ENCODE assay signal across 1 fruit fly cellular context in genomic region chr2L:17449608-17450504, dm6.
TF ChIP-seq lines count a peak whose summit lies in the region.

TSS of gene dl (minus strand) at chr2L:17450364.

TF ChIP-seq in whole organism, embryonic, 481 proteins besides CTCF, POLR2A, EP300 and RAD21 (continued from another document and continues in another):
- TF ChIP-seq gsb (GFP tag; IDR thresholded peaks at IDR 0.05; lab: Robert Waterston, UW), result no peak
- TF ChIP-seq CG34224 (GFP tag; IDR thresholded peaks at IDR 0.05; lab: Robert Waterston, UW; ENCODE audit: partially characterized antibody), result peak; percentile 33; the same call in 1 of the 3 replicates
- peak; percentile 58 for TF ChIP-seq Blimp-1 (GFP tag; optimal IDR thresholded peaks at IDR 0.05; lab: Kevin White, UChicago)
- no peak for TF ChIP-seq Spps (tag; optimal IDR thresholded peaks at IDR 0.05; lab: Kevin White, UChicago)
- TF ChIP-seq ERR (GFP tag; optimal IDR thresholded peaks at IDR 0.05; lab: Kevin White, UChicago), result peak; percentile 1
- TF ChIP-seq CG8478 (optimal IDR thresholded peaks at IDR 0.05; lab: Kevin White, UChicago), result no peak
- TF ChIP-seq CG12236 (GFP tag; optimal IDR thresholded peaks at IDR 0.05; lab: Kevin White, UChicago), result no peak
- no peak for TF ChIP-seq CG3847 (GFP tag; IDR thresholded peaks at IDR 0.05; lab: Robert Waterston, UW)
- no peak; the same call in 1 of the 2 replicates for TF ChIP-seq amos (GFP tag; IDR thresholded peaks at IDR 0.05; lab: Robert Waterston, UW; ENCODE audit: partially characterized antibody)
- TF ChIP-seq CG32772 (GFP tag; IDR thresholded peaks at IDR 0.05; lab: Robert Waterston, UW), result no peak
- TF ChIP-seq Sry-δ (GFP tag; optimal IDR thresholded peaks at IDR 0.05; lab: Kevin White, UChicago), result no peak
- TF ChIP-seq CG2712 (tag; optimal IDR thresholded peaks at IDR 0.05; lab: Kevin White, UChicago), result no peak
- TF ChIP-seq C15 (GFP tag; IDR thresholded peaks at IDR 0.05; lab: Robert Waterston, UW), result no peak
- TF ChIP-seq CG13123 (GFP tag; optimal IDR thresholded peaks at IDR 0.05; lab: Kevin White, UChicago), result no peak
- no peak for TF ChIP-seq Hr51 (GFP tag; optimal IDR thresholded peaks at IDR 0.05; lab: Kevin White, UChicago)
- no peak for TF ChIP-seq CG17802 (tag; optimal IDR thresholded peaks at IDR 0.05; lab: Kevin White, UChicago)
- TF ChIP-seq Camta (GFP tag; optimal IDR thresholded peaks at IDR 0.05; lab: Kevin White, UChicago), result no peak
- no peak for TF ChIP-seq da (GFP tag; optimal IDR thresholded peaks at IDR 0.05; lab: Kevin White, UChicago)
- no peak for TF ChIP-seq bcd (GFP tag; optimal IDR thresholded peaks at IDR 0.05; lab: Kevin White, UChicago)
- TF ChIP-seq vfl (GFP tag; optimal IDR thresholded peaks at IDR 0.05; lab: Kevin White, UChicago), result no peak
- TF ChIP-seq CG1024 (GFP tag; IDR thresholded peaks at IDR 0.05; lab: Robert Waterston, UW), result no peak
- no peak for TF ChIP-seq vvl (GFP tag; IDR thresholded peaks at IDR 0.05; lab: Robert Waterston, UW)
- no peak for TF ChIP-seq PHDP (tag; optimal IDR thresholded peaks at IDR 0.05; lab: Kevin White, UChicago)
- no peak for TF ChIP-seq sisA (GFP tag; IDR thresholded peaks at IDR 0.05; lab: Robert Waterston, UW)
- TF ChIP-seq sna (GFP tag; IDR thresholded peaks at IDR 0.05; lab: Robert Waterston, UW; ENCODE audit: partially characterized antibody), result no peak
- TF ChIP-seq Poxn (GFP tag; IDR thresholded peaks at IDR 0.05; lab: Robert Waterston, UW), result no peak
- TF ChIP-seq CG18619 (GFP tag; optimal IDR thresholded peaks at IDR 0.05; lab: Kevin White, UChicago), result no peak
- no peak for TF ChIP-seq CG10267 (tag; optimal IDR thresholded peaks at IDR 0.05; lab: Kevin White, UChicago)
- no peak for TF ChIP-seq CG16779 (GFP tag; IDR thresholded peaks at IDR 0.05; lab: Robert Waterston, UW)
- no peak for TF ChIP-seq inv (GFP tag; IDR thresholded peaks at IDR 0.05; lab: Robert Waterston, UW; ENCODE audit: partially characterized antibody)
- TF ChIP-seq sob (GFP tag; IDR thresholded peaks at IDR 0.05; lab: Robert Waterston, UW), result no peak
- no peak for TF ChIP-seq vnd (GFP tag; IDR thresholded peaks at IDR 0.05; lab: Robert Waterston, UW; ENCODE audit: partially characterized antibody)
- peak; percentile 28 for TF ChIP-seq slbo (GFP tag; IDR thresholded peaks at IDR 0.05; lab: Robert Waterston, UW)
- TF ChIP-seq Neu2 (GFP tag; optimal IDR thresholded peaks at IDR 0.05; lab: Kevin White, UChicago; ENCODE audit: borderline replicate concordance), result no peak
- TF ChIP-seq Dip3 (GFP tag; optimal IDR thresholded peaks at IDR 0.05; lab: Kevin White, UChicago), result no peak
- TF ChIP-seq dan (GFP tag; IDR thresholded peaks at IDR 0.05; lab: Robert Waterston, UW), result no peak
- no peak for TF ChIP-seq CG7928 (GFP tag; optimal IDR thresholded peaks at IDR 0.05; lab: Kevin White, UChicago)
- no peak for TF ChIP-seq CG31441 (GFP tag; IDR thresholded peaks at IDR 0.05; lab: Robert Waterston, UW)
- TF ChIP-seq NC2α (GFP tag; optimal IDR thresholded peaks at IDR 0.05; lab: Kevin White, UChicago), result no peak
- no peak for TF ChIP-seq CG7556 (GFP tag; optimal IDR thresholded peaks at IDR 0.05; lab: Kevin White, UChicago)
- TF ChIP-seq schlank (tag; optimal IDR thresholded peaks at IDR 0.05; lab: Kevin White, UChicago), result peak; percentile 12
- no peak for TF ChIP-seq luna (GFP tag; optimal IDR thresholded peaks at IDR 0.05; lab: Kevin White, UChicago)
- TF ChIP-seq scrt (GFP tag; optimal IDR thresholded peaks at IDR 0.05; lab: Kevin White, UChicago), result no peak
- TF ChIP-seq jumu (GFP tag; optimal IDR thresholded peaks at IDR 0.05; lab: Kevin White, UChicago), result no peak
- no peak for TF ChIP-seq CG17612 (GFP tag; IDR thresholded peaks at IDR 0.05; lab: Robert Waterston, UW)
- no peak for TF ChIP-seq fd96Cb (tag; optimal IDR thresholded peaks at IDR 0.05; lab: Kevin White, UChicago)
- TF ChIP-seq CG7372 (GFP tag; IDR thresholded peaks at IDR 0.05; lab: Robert Waterston, UW), result no peak
- no peak for TF ChIP-seq pfk (GFP tag; optimal IDR thresholded peaks at IDR 0.05; lab: Kevin White, UChicago)
- no peak for TF ChIP-seq CG8281 (tag; optimal IDR thresholded peaks at IDR 0.05; lab: Kevin White, UChicago)
- TF ChIP-seq tio (GFP tag; optimal IDR thresholded peaks at IDR 0.05; lab: Kevin White, UChicago), result no peak
- no peak for TF ChIP-seq CG17912 (GFP tag; optimal IDR thresholded peaks at IDR 0.05; lab: Kevin White, UChicago)
- no peak for TF ChIP-seq crol (GFP tag; IDR thresholded peaks at IDR 0.05; lab: Robert Waterston, UW)
- TF ChIP-seq CG7963 (GFP tag; IDR thresholded peaks at IDR 0.05; lab: Robert Waterston, UW; ENCODE audit: partially characterized antibody), result no peak
- TF ChIP-seq Dek (tag; optimal IDR thresholded peaks at IDR 0.05; lab: Kevin White, UChicago), result no peak
- peak; percentile 85 for TF ChIP-seq Med (GFP tag; lab: Kevin White, UChicago)
- TF ChIP-seq fd102C (GFP tag; optimal IDR thresholded peaks at IDR 0.05; lab: Kevin White, UChicago), result no peak
- TF ChIP-seq fru (optimal IDR thresholded peaks at IDR 0.05; lab: Kevin White, UChicago), result no peak
- TF ChIP-seq prd (optimal IDR thresholded peaks at IDR 0.05; lab: Kevin White, UChicago), result no peak
- no peak for TF ChIP-seq prd (GFP tag; IDR thresholded peaks at IDR 0.05; lab: Robert Waterston, UW)
- TF ChIP-seq toy (GFP tag; IDR thresholded peaks at IDR 0.05; lab: Robert Waterston, UW), result no peak
- no peak for TF ChIP-seq H15 (GFP tag; IDR thresholded peaks at IDR 0.05; lab: Robert Waterston, UW)
- TF ChIP-seq NFAT (GFP tag; IDR thresholded peaks at IDR 0.05; lab: Robert Waterston, UW), result peak; percentile 46; the same call in 1 of the 2 replicates
- TF ChIP-seq Nf-YC (tag; optimal IDR thresholded peaks at IDR 0.05; lab: Kevin White, UChicago), result no peak
- TF ChIP-seq seq (GFP tag; IDR thresholded peaks at IDR 0.05; lab: Robert Waterston, UW), result no peak
- TF ChIP-seq Jarid2 (GFP tag; optimal IDR thresholded peaks at IDR 0.05; lab: Kevin White, UChicago), result peak; percentile 90
- no peak for TF ChIP-seq mam (GFP tag; optimal IDR thresholded peaks at IDR 0.05; lab: Kevin White, UChicago)
- no peak for TF ChIP-seq CG6254 (GFP tag; optimal IDR thresholded peaks at IDR 0.05; lab: Kevin White, UChicago)
- TF ChIP-seq run (tag; optimal IDR thresholded peaks at IDR 0.05; lab: Kevin White, UChicago), result no peak
- TF ChIP-seq CG30020 (tag; optimal IDR thresholded peaks at IDR 0.05; lab: Kevin White, UChicago), result no peak
- no peak for TF ChIP-seq sima (GFP tag; optimal IDR thresholded peaks at IDR 0.05; lab: Kevin White, UChicago)
- no peak for TF ChIP-seq CG5180 (GFP tag; optimal IDR thresholded peaks at IDR 0.05; lab: Kevin White, UChicago)
- no peak for TF ChIP-seq CG43689 (GFP tag; IDR thresholded peaks at IDR 0.05; lab: Robert Waterston, UW)
- TF ChIP-seq CG17359 (tag; optimal IDR thresholded peaks at IDR 0.05; lab: Kevin White, UChicago), result no peak
- no peak for TF ChIP-seq h (optimal IDR thresholded peaks at IDR 0.05; lab: Kevin White, UChicago)
- no peak for TF ChIP-seq grau (tag; optimal IDR thresholded peaks at IDR 0.05; lab: Kevin White, UChicago)
- no peak for TF ChIP-seq Optix (GFP tag; IDR thresholded peaks at IDR 0.05; lab: Robert Waterston, UW)
- TF ChIP-seq CG14050 (GFP tag; IDR thresholded peaks at IDR 0.05; lab: Robert Waterston, UW), result no peak
- no peak for TF ChIP-seq kah (GFP tag; optimal IDR thresholded peaks at IDR 0.05; lab: Kevin White, UChicago)
- TF ChIP-seq HmgZ (tag; optimal IDR thresholded peaks at IDR 0.05; lab: Kevin White, UChicago), result no peak
- 0 out of 2 replicates have a peak, but pooled peaks have one; percentile 22 for TF ChIP-seq Atf6 (GFP tag; IDR thresholded peaks at IDR 0.05; lab: Robert Waterston, UW)
- no peak for TF ChIP-seq twi (tag; optimal IDR thresholded peaks at IDR 0.05; lab: Kevin White, UChicago)
- TF ChIP-seq H2.0 (GFP tag; IDR thresholded peaks at IDR 0.05; lab: Robert Waterston, UW), result no peak
- TF ChIP-seq chif (GFP tag; optimal IDR thresholded peaks at IDR 0.05; lab: Kevin White, UChicago), result no peak
- no peak for TF ChIP-seq Nf-YB (GFP tag; optimal IDR thresholded peaks at IDR 0.05; lab: Kevin White, UChicago)
- no peak for TF ChIP-seq ac (GFP tag; optimal IDR thresholded peaks at IDR 0.05; lab: Kevin White, UChicago)
- TF ChIP-seq CG13894 (tag; optimal IDR thresholded peaks at IDR 0.05; lab: Kevin White, UChicago), result peak; percentile 7
- TF ChIP-seq Dip2 (GFP tag; IDR thresholded peaks at IDR 0.05; lab: Robert Waterston, UW), result no peak
- no peak for TF ChIP-seq CG30431 (GFP tag; optimal IDR thresholded peaks at IDR 0.05; lab: Kevin White, UChicago)
- TF ChIP-seq Awh (GFP tag; IDR thresholded peaks at IDR 0.05; lab: Robert Waterston, UW), result 0 out of 2 replicates have a peak, but pooled peaks have one; percentile 7
- TF ChIP-seq CG2199 (GFP tag; IDR thresholded peaks at IDR 0.05; lab: Robert Waterston, UW), result peak; percentile 13; the same call in 1 of the 3 replicates
- TF ChIP-seq CG4328 (GFP tag; optimal IDR thresholded peaks at IDR 0.05; lab: Kevin White, UChicago), result no peak
- no peak for TF ChIP-seq E2f2 (GFP tag; IDR thresholded peaks at IDR 0.05; lab: Robert Waterston, UW)
- TF ChIP-seq CG12659 (GFP tag; optimal IDR thresholded peaks at IDR 0.05; lab: Kevin White, UChicago), result peak; percentile 6
- no peak for TF ChIP-seq Lpt (GFP tag; optimal IDR thresholded peaks at IDR 0.05; lab: Kevin White, UChicago)
- no peak for TF ChIP-seq CG8089 (GFP tag; optimal IDR thresholded peaks at IDR 0.05; lab: Kevin White, UChicago)
- peak; percentile 27 for TF ChIP-seq Dp (GFP tag; optimal IDR thresholded peaks at IDR 0.05; lab: Kevin White, UChicago)
- no peak for TF ChIP-seq Ets97D (GFP tag; optimal IDR thresholded peaks at IDR 0.05; lab: Kevin White, UChicago)
- no peak for TF ChIP-seq CG3407 (GFP tag; optimal IDR thresholded peaks at IDR 0.05; lab: Kevin White, UChicago)
- peak; percentile 38; the same call in 1 of the 2 replicates for TF ChIP-seq CG13287 (GFP tag; IDR thresholded peaks at IDR 0.05; lab: Robert Waterston, UW; ENCODE audit: partially characterized antibody)
- TF ChIP-seq CG33213 (GFP tag; optimal IDR thresholded peaks at IDR 0.05; lab: Kevin White, UChicago), result no peak
- TF ChIP-seq ATbp (GFP tag; optimal IDR thresholded peaks at IDR 0.05; lab: Kevin White, UChicago), result no peak
- no peak for TF ChIP-seq chm (GFP tag; IDR thresholded peaks at IDR 0.05; lab: Robert Waterston, UW)
- no peak for TF ChIP-seq CG31388 (GFP tag; optimal IDR thresholded peaks at IDR 0.05; lab: Kevin White, UChicago)
- no peak for TF ChIP-seq hbn (GFP tag; IDR thresholded peaks at IDR 0.05; lab: Robert Waterston, UW; ENCODE audit: partially characterized antibody)
- TF ChIP-seq nom (GFP tag; optimal IDR thresholded peaks at IDR 0.05; lab: Kevin White, UChicago), result peak; percentile 18
- TF ChIP-seq CG31365 (tag; optimal IDR thresholded peaks at IDR 0.05; lab: Kevin White, UChicago), result no peak
- TF ChIP-seq CG17361 (GFP tag; IDR thresholded peaks at IDR 0.05; lab: Robert Waterston, UW), result no peak; the same call in 2 of the 3 replicates
- TF ChIP-seq Aef1 (GFP tag; IDR thresholded peaks at IDR 0.05; lab: Robert Waterston, UW), result no peak
- TF ChIP-seq E2f1 (GFP tag; IDR thresholded peaks at IDR 0.05; lab: Robert Waterston, UW), result no peak; the same call in 1 of the 2 replicates
- no peak for TF ChIP-seq ro (GFP tag; IDR thresholded peaks at IDR 0.05; lab: Robert Waterston, UW)
- TF ChIP-seq CG10959 (GFP tag; IDR thresholded peaks at IDR 0.05; lab: Robert Waterston, UW), result no peak
- peak; percentile 27; the same call in 1 of the 2 replicates for TF ChIP-seq Rfx (GFP tag; IDR thresholded peaks at IDR 0.05; lab: Robert Waterston, UW)
- TF ChIP-seq CG4360 (GFP tag; IDR thresholded peaks at IDR 0.05; lab: Robert Waterston, UW), result no peak
- no peak for TF ChIP-seq eyg (GFP tag; optimal IDR thresholded peaks at IDR 0.05; lab: Kevin White, UChicago)
- TF ChIP-seq CG7786 (GFP tag; optimal IDR thresholded peaks at IDR 0.05; lab: Kevin White, UChicago), result no peak
- no peak; the same call in 2 of the 3 replicates for TF ChIP-seq so (GFP tag; IDR thresholded peaks at IDR 0.05; lab: Robert Waterston, UW)
- TF ChIP-seq Gsc (GFP tag; IDR thresholded peaks at IDR 0.05; lab: Robert Waterston, UW), result no peak
- TF ChIP-seq CG17568 (GFP tag; optimal IDR thresholded peaks at IDR 0.05; lab: Kevin White, UChicago), result peak; percentile 5
- TF ChIP-seq BtbVII (GFP tag; optimal IDR thresholded peaks at IDR 0.05; lab: Kevin White, UChicago), result no peak
- TF ChIP-seq CG11247 (GFP tag; IDR thresholded peaks at IDR 0.05; lab: Robert Waterston, UW), result no peak
- no peak for TF ChIP-seq wor (GFP tag; IDR thresholded peaks at IDR 0.05; lab: Robert Waterston, UW)
- TF ChIP-seq CG7839 (tag; optimal IDR thresholded peaks at IDR 0.05; lab: Kevin White, UChicago), result no peak
- no peak for TF ChIP-seq CG10209 (GFP tag; optimal IDR thresholded peaks at IDR 0.05; lab: Kevin White, UChicago)
- no peak for TF ChIP-seq danr (GFP tag; IDR thresholded peaks at IDR 0.05; lab: Robert Waterston, UW)
- no peak for TF ChIP-seq croc (GFP tag; conservative IDR thresholded peaks at IDR 0.05; lab: Robert Waterston, UW)
- TF ChIP-seq Lhr (GFP tag; optimal IDR thresholded peaks at IDR 0.05; lab: Kevin White, UChicago), result no peak
- no peak for TF ChIP-seq CG1792 (GFP tag; optimal IDR thresholded peaks at IDR 0.05; lab: Kevin White, UChicago)
- TF ChIP-seq exex (tag; optimal IDR thresholded peaks at IDR 0.05; lab: Kevin White, UChicago), result peak; percentile 95
- no peak for TF ChIP-seq B-H1 (GFP tag; IDR thresholded peaks at IDR 0.05; lab: Robert Waterston, UW)
- TF ChIP-seq Dref (GFP tag; IDR thresholded peaks at IDR 0.05; lab: Robert Waterston, UW), result no peak
- no peak for TF ChIP-seq pho (GFP tag; optimal IDR thresholded peaks at IDR 0.05; lab: Kevin White, UChicago)
- no peak for TF ChIP-seq zf30C (GFP tag; optimal IDR thresholded peaks at IDR 0.05; lab: Kevin White, UChicago)
- TF ChIP-seq ssp (GFP tag; IDR thresholded peaks at IDR 0.05; lab: Robert Waterston, UW), result no peak
- TF ChIP-seq CG12071 (GFP tag; optimal IDR thresholded peaks at IDR 0.05; lab: Kevin White, UChicago), result no peak
- no peak for TF ChIP-seq CG15479 (GFP tag; optimal IDR thresholded peaks at IDR 0.05; lab: Kevin White, UChicago)
- TF ChIP-seq BEAF-32 (GFP tag; optimal IDR thresholded peaks at IDR 0.05; lab: Kevin White, UChicago), result peak; percentile 4
- no peak for TF ChIP-seq sim (GFP tag; IDR thresholded peaks at IDR 0.05; lab: Robert Waterston, UW)
- TF ChIP-seq sug (tag; optimal IDR thresholded peaks at IDR 0.05; lab: Kevin White, UChicago), result no peak
- no peak for TF ChIP-seq CG2202 (tag; optimal IDR thresholded peaks at IDR 0.05; lab: Kevin White, UChicago)
